Fruit fly (Drosophila melanogaster): ENCODE measurements around the gene CG2604.

The CG2604 gene

DNA sequence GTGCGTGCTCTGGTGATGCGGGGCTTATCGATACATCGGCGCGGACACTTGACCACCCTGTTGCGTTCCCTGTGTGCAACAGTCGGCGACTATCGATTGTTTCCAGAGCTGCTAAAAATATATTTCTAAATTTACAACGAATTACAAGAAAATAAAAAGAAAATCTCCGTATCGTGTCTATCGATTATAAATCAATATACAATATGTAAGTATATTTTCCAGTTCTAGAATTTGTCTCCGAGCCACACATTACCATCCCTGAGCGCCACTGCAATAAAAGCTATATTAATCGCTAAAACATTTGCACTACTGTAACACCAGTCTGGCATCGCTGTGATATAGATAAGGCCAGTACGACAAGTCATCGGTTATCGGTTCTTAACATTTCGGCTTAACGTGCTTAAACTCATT lies 9.0 kb upstream of the CG2604 start, which contains the start of the genes Kat60 and Mms19 (continued):
- TF ChIP-seq da (GFP tag; optimal IDR thresholded peaks at IDR 0.05) (peak; percentile 31), CG11093 (GFP tag; IDR thresholded peaks at IDR 0.05) (peak; percentile 52; the same call in 1 of the 3 replicates), CG7556 (GFP tag; optimal IDR thresholded peaks at IDR 0.05) (no peak), zfh2 (GFP tag; optimal IDR thresholded peaks at IDR 0.05) (peak; percentile 87), odd (GFP tag; optimal IDR thresholded peaks at IDR 0.05) (no peak), nau (GFP tag; optimal IDR thresholded peaks at IDR 0.05) (no peak), aop (GFP tag; IDR thresholded peaks at IDR 0.05) (no peak), CG30403 (GFP tag; optimal IDR thresholded peaks at IDR 0.05) (peak; percentile 82), CG2712 (tag; optimal IDR thresholded peaks at IDR 0.05) (peak; percentile 74), CG4360 (GFP tag; IDR thresholded peaks at IDR 0.05) (no peak), CG6689 (GFP tag; IDR thresholded peaks at IDR 0.05) (peak; percentile 80), CG7271 (tag; optimal IDR thresholded peaks at IDR 0.05) (peak; percentile 18), CG12659 (GFP tag; optimal IDR thresholded peaks at IDR 0.05) (peak; percentile 85), CG15696 (tag; optimal IDR thresholded peaks at IDR 0.05) (peak; percentile 57), bbx (GFP tag; IDR thresholded peaks at IDR 0.05; ENCODE audit: partially characterized antibody) (peak; percentile 89), CG32767 (GFP tag; IDR thresholded peaks at IDR 0.05) (peak; percentile 46; the same call in 1 of the 2 replicates), CG10366 (GFP tag; IDR thresholded peaks at IDR 0.05) (peak; percentile 65), ind (GFP tag; optimal IDR thresholded peaks at IDR 0.05) (peak; percentile 73), CG13894 (tag; optimal IDR thresholded peaks at IDR 0.05) (no peak), Sry-β (GFP tag; optimal IDR thresholded peaks at IDR 0.05) (peak; percentile 95), E2f2 (GFP tag; IDR thresholded peaks at IDR 0.05) (0 out of 2 replicates have a peak, but pooled peaks have one; percentile 36), Hand (GFP tag; optimal IDR thresholded peaks at IDR 0.05) (no peak), CG14710 (tag; optimal IDR thresholded peaks at IDR 0.05) (peak; percentile 86), CG13287 (GFP tag; IDR thresholded peaks at IDR 0.05; ENCODE audit: partially characterized antibody) (peak; percentile 92), Atf3 (GFP tag; optimal IDR thresholded peaks at IDR 0.05) (peak; percentile 56), CG10979 (tag; optimal IDR thresholded peaks at IDR 0.05) (peak; percentile 36), kni (GFP tag; optimal IDR thresholded peaks at IDR 0.05) (peak; percentile 33), CG6813 (GFP tag; optimal IDR thresholded peaks at IDR 0.05) (no peak), Mes4 (GFP tag; optimal IDR thresholded peaks at IDR 0.05) (peak; percentile 16), Gug (GFP tag; IDR thresholded peaks at IDR 0.05) (peak; percentile 84; the same call in 3 of the 4 replicates), CG3281 (GFP tag; optimal IDR thresholded peaks at IDR 0.05) (no peak), CG8089 (GFP tag; optimal IDR thresholded peaks at IDR 0.05) (peak; percentile 38), ssp (GFP tag; IDR thresholded peaks at IDR 0.05) (peak; percentile 76), CG9817 (tag; optimal IDR thresholded peaks at IDR 0.05) (peak; percentile 68), lola (GFP tag; optimal IDR thresholded peaks at IDR 0.05) (peak in 1 of 3 experiments; percentile 61), Dp (GFP tag; optimal IDR thresholded peaks at IDR 0.05) (peak; percentile 47), Kr (GFP tag; optimal IDR thresholded peaks at IDR 0.05) (no peak), CG9727 (GFP tag; optimal IDR thresholded peaks at IDR 0.05) (peak; percentile 76), stc (GFP tag; IDR thresholded peaks at IDR 0.05) (no peak), BtbVII (GFP tag; optimal IDR thresholded peaks at IDR 0.05) (no peak), CG11560 (tag; IDR thresholded peaks at IDR 0.05) (peak; percentile 69; the same call in 2 of the 3 replicates), E2f1 (GFP tag; IDR thresholded peaks at IDR 0.05) (peak; percentile 62; the same call in 1 of the 2 replicates), CG13424 (tag; optimal IDR thresholded peaks at IDR 0.05) (peak; percentile 61), Dbx (GFP tag; IDR thresholded peaks at IDR 0.05) (peak; percentile 73; the same call in 2 of the 3 replicates), CG15479 (GFP tag; optimal IDR thresholded peaks at IDR 0.05) (peak; percentile 54), CG16863 (GFP tag; optimal IDR thresholded peaks at IDR 0.05) (peak; percentile 65), CG43689 (GFP tag; IDR thresholded peaks at IDR 0.05) (no peak), CG2120 (GFP tag; optimal IDR thresholded peaks at IDR 0.05) (peak; percentile 88), Xbp1 (GFP tag; optimal IDR thresholded peaks at IDR 0.05) (peak; percentile 74), ci (GFP tag; IDR thresholded peaks at IDR 0.05) (peak; percentile 59; the same call in 2 of the 3 replicates)
